Worm (Caenorhabditis elegans) whole organism, late embryonic: ENCODE measurements around the gene ZC204.14.
"Not testable (repeated sequence)": the region's sequence is repeated elsewhere in the genome, so short reads cannot be mapped to it uniquely, and the experiment has no call there.

Source experiments
- F13H6.1 ChIP-seq: sonication (generic microtip); optimal IDR thresholded peaks from 2 replicates; lab custom pipeline; 2016; ENCODE audit warnings: missing genetic modification characterization, missing compliant biosample characterization
- ama-1 ChIP-seq: fragments of 150-350 bp; optimal IDR thresholded peaks from 2 replicates; lab custom pipeline; 2014
- hlh-15 ChIP-seq: sonication (generic microtip); optimal IDR thresholded peaks from 2 replicates; lab custom pipeline; 2016; ENCODE audit warnings: missing genetic modification characterization, missing compliant biosample characterization
- nfya-1 ChIP-seq: sonication (generic microtip); optimal IDR thresholded peaks from 2 replicates; lab custom pipeline; 2017; ENCODE audit warnings: missing genetic modification characterization, mild to moderate bottlenecking, missing compliant biosample characterization, antibody characterized with exemption, moderate library complexity
- odd-2 ChIP-seq: sonication (generic microtip); optimal IDR thresholded peaks from 2 replicates; lab custom pipeline; 2017; ENCODE audit warnings: antibody characterized with exemption, mild to moderate bottlenecking, missing genetic modification characterization, missing compliant biosample characterization
- pha-4 ChIP-seq: fragments of 150-350 bp; optimal IDR thresholded peaks from 2 replicates; lab custom pipeline; 2018; ENCODE audit warnings: missing biosample characterization, missing genetic modification reagents, missing genetic modification characterization

- not testable (repeated sequence) for TF ChIP-seq odd-2 (tag; lab: Kevin White, UChicago); ama-1 (lab: Kevin White, UChicago); pha-4 (tag; lab: Kevin White, UChicago); F13H6.1 (tag; lab: Kevin White, UChicago); nfya-1 (tag; lab: Kevin White, UChicago); hlh-15 (tag; lab: Kevin White, UChicago)
Measured at ce11 chrII:1636392-1636791, 26.4 kb downstream of the ZC204.14 start, which contains the start of gene srg-20.
